Worm (Caenorhabditis elegans): Measurements from ENCODE around the gene F41F3.1.
A peak's percentile ranks its signal among the peaks of the same experiment; 100 is the strongest.

F41F3.1 gene

DNA sequence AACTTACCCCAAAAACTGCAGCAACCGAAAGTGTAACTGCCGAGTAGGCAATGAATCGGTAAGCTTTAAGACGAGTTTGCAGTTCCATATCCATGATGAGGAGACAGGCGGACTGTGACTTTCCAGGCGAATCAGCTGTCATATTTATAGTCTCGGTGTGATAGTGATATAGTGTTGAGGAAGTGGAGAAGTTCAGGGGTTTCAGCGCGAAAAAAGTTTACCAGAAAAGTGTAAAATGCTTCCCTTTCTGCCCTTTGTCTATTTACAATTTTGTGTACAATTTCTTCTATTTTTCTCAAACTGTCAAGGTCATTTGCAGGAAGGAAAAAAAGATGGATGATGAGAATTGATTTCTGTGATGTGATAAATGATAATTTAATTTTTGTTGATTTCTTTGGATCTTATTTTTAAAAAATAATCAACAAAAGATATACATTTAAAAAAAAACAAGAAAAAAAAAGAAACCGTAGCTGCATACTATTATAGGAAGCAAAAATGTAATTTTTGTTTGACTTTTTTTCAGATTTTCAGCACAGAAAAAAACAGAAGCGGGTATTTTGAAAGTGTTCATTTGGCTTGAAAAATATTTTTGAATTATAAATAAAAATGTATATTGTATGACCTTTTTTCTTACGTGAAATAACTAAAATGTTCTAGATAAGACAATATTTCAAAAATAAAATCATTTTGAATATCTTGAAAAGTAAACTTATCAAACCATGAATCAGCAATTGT lies at the start of gene F41F3.1, which contains the start of gene col-139:
TSS of gene F41F3.1 (plus strand) at position 685 of the 735 bp plus-strand sequence.
TSS of gene col-139 (minus strand) at position 101 of the 735 bp plus-strand sequence.
- TF ChIP-seq med-1 (GFP tag; optimal IDR thresholded peaks at IDR 0.05; ENCODE audit: insufficient read depth) (no peak), ztf-29 (GFP tag; IDR thresholded peaks at IDR 0.05) (no peak), T22C8.4 (GFP tag; IDR thresholded peaks at IDR 0.05) (no peak), ref-1 (GFP tag; conservative IDR thresholded peaks at IDR 0.05) (no peak), flt-1 (GFP tag; IDR thresholded peaks at IDR 0.05) (no peak), ztf-23 (GFP tag; IDR thresholded peaks at IDR 0.05) (no peak)

DNA sequence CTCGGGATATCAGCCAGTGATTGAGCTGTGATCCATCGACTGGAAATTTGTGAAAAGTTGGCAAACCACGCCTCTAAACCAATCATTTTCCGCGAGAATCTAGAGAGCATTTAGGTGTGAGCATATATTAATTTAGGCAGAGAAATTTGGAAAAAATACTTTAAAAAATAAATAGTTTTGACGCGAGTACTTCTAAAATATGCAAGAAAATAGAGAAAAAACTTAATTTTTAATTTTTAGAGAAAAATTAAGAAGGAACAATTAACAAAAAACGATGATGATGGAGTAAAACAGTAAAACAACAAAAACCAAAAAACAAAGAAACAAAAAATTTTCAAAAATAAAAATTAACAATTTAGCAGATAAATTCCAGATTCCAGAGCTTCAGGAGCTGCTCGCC lies 47.5 kb upstream of the F41F3.1 start, which contains the start of gene txt-6:
TSS of gene txt-6 (minus strand) at position 101 of the 400 bp plus-strand sequence.
- TF ChIP-seq klf-2 (GFP tag; conservative IDR thresholded peaks at IDR 0.05) (no peak), ztf-29 (GFP tag; IDR thresholded peaks at IDR 0.05) (no peak), ztf-23 (GFP tag; IDR thresholded peaks at IDR 0.05) (no peak), ref-1 (GFP tag; conservative IDR thresholded peaks at IDR 0.05) (no peak), T22C8.4 (GFP tag; IDR thresholded peaks at IDR 0.05) (no peak), med-1 (GFP tag; optimal IDR thresholded peaks at IDR 0.05; ENCODE audit: insufficient read depth) (no peak), flt-1 (GFP tag; IDR thresholded peaks at IDR 0.05) (no peak), cog-1 (tag; optimal IDR thresholded peaks at IDR 0.05) (no peak), tab-1 (GFP tag; IDR thresholded peaks at IDR 0.05) (no peak)

DNA sequence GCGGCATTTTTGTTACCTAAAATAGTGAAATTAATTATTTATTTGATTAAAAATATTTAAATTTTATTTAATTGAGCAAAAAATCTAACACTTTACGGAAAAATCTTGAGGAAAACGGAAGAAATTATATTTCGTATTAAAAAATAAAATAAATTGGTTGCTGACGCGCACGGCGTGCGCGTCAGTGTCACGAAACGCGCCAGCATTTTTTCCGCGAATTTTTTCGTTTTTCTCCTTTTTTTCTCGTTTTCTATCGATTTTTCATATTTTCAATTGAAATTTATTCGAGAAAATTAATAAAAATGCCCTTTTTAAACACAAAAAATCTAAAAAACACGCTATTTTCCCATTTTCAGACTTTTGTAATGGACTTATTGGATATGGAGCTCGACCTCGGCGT lies 38.6 kb upstream of the F41F3.1 start, which contains the start of the genes Y61A9LA.10 and F54D11.4:
TSS of gene Y61A9LA.10 (minus strand) at position 16 of the 400 bp plus-strand sequence.
TSS of gene F54D11.4 (plus strand) at position 350 of the 400 bp plus-strand sequence.
- TF ChIP-seq med-1 (GFP tag; optimal IDR thresholded peaks at IDR 0.05; ENCODE audit: insufficient read depth): no peak
- no peak for TF ChIP-seq tab-1 (GFP tag; IDR thresholded peaks at IDR 0.05)
- 0 out of 2 replicates have a peak, but pooled peaks have one; percentile 8 for TF ChIP-seq klf-2 (GFP tag; conservative IDR thresholded peaks at IDR 0.05)

- no peak for TF ChIP-seq tab-1 (GFP tag; IDR thresholded peaks at IDR 0.05)
- no peak for TF ChIP-seq med-1 (GFP tag; optimal IDR thresholded peaks at IDR 0.05; ENCODE audit: insufficient read depth)
- no peak for TF ChIP-seq klf-2 (GFP tag; conservative IDR thresholded peaks at IDR 0.05)
- no peak for TF ChIP-seq cog-1 (tag; optimal IDR thresholded peaks at IDR 0.05)
- no peak for TF ChIP-seq T22C8.4 (GFP tag; IDR thresholded peaks at IDR 0.05)
- TF ChIP-seq ref-1 (GFP tag; conservative IDR thresholded peaks at IDR 0.05): no peak
- no peak for TF ChIP-seq flt-1 (GFP tag; IDR thresholded peaks at IDR 0.05)
- TF ChIP-seq ztf-23 (GFP tag; IDR thresholded peaks at IDR 0.05): no peak
- no peak for TF ChIP-seq ztf-29 (GFP tag; IDR thresholded peaks at IDR 0.05)
These were observed 37.1 kb upstream of the F41F3.1 start, which contains the start of gene sumv-2 for ce11 chrV:4617260-4617659. Gene sumv-2 (plus strand): TSS chrV:4617560.

DNA sequence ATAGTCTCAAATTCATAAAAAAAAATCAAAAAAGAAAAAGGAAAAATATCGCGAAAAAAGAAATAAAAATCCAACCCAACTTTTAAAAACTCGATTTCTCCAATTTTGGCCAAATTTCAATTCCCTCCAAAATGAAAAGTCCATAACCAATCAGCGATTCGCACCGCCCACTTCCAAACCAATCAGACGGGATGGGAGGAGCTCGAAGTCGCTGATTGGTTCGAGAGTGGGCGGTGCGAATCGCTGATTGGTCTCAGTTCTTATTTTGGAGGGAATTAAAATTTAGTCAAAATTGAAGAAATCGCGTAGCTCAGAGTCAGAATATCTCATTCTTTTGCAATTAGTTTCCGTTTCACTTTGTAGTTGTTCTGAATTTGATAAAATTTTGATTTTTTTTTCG lies 30.8 kb upstream of the F41F3.1 start:
- no peak for TF ChIP-seq flt-1 (GFP tag; IDR thresholded peaks at IDR 0.05)
- no peak for TF ChIP-seq T22C8.4 (GFP tag; IDR thresholded peaks at IDR 0.05)
- no peak for TF ChIP-seq klf-2 (GFP tag; conservative IDR thresholded peaks at IDR 0.05)
- no peak for TF ChIP-seq ztf-23 (GFP tag; IDR thresholded peaks at IDR 0.05)
- TF ChIP-seq tab-1 (GFP tag; IDR thresholded peaks at IDR 0.05): no peak
- TF ChIP-seq cog-1 (tag; optimal IDR thresholded peaks at IDR 0.05): no peak
- no peak for TF ChIP-seq ztf-29 (GFP tag; IDR thresholded peaks at IDR 0.05)
- no peak for TF ChIP-seq med-1 (GFP tag; optimal IDR thresholded peaks at IDR 0.05; ENCODE audit: insufficient read depth)
- no peak for TF ChIP-seq ref-1 (GFP tag; conservative IDR thresholded peaks at IDR 0.05)

ce11 chrV:4624717-4625116 lies 29.6 kb upstream of the F41F3.1 start:
- TF ChIP-seq ref-1 (GFP tag; conservative IDR thresholded peaks at IDR 0.05) (no peak), T22C8.4 (GFP tag; IDR thresholded peaks at IDR 0.05) (no peak), klf-2 (GFP tag; conservative IDR thresholded peaks at IDR 0.05) (no peak), ztf-29 (GFP tag; IDR thresholded peaks at IDR 0.05) (no peak), med-1 (GFP tag; optimal IDR thresholded peaks at IDR 0.05; ENCODE audit: insufficient read depth) (no peak), tab-1 (GFP tag; IDR thresholded peaks at IDR 0.05) (no peak), ztf-23 (GFP tag; IDR thresholded peaks at IDR 0.05) (no peak), flt-1 (GFP tag; IDR thresholded peaks at IDR 0.05) (no peak), cog-1 (tag; optimal IDR thresholded peaks at IDR 0.05) (no peak)

DNA sequence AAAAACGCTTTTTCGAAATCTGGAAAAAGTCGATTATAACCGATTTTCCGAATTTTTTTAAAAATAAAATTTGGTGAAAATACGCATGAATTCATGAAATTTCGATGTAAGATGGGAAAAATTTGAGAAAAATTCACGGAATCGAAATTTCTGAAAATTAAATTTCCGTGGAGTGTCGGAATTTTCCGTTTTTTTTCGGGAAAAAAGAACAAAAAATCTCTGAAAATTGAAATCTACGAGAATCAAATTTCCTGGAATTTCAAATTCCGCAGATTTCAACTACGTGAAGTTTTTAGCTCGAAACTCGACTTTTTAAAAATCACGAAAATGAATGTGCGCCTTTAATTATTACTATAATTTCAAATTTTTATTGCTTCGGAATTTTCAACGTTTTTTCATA lies 28.0 kb upstream of the F41F3.1 start:
- TF ChIP-seq cog-1 (tag; optimal IDR thresholded peaks at IDR 0.05) (no peak), ztf-23 (GFP tag; IDR thresholded peaks at IDR 0.05) (no peak), klf-2 (GFP tag; conservative IDR thresholded peaks at IDR 0.05) (no peak), ztf-29 (GFP tag; IDR thresholded peaks at IDR 0.05) (no peak), tab-1 (GFP tag; IDR thresholded peaks at IDR 0.05) (no peak), ref-1 (GFP tag; conservative IDR thresholded peaks at IDR 0.05) (no peak), med-1 (GFP tag; optimal IDR thresholded peaks at IDR 0.05; ENCODE audit: insufficient read depth) (no peak), T22C8.4 (GFP tag; IDR thresholded peaks at IDR 0.05) (no peak), flt-1 (GFP tag; IDR thresholded peaks at IDR 0.05) (no peak)

ce11 chrV:4628517-4628930 lies 25.8 kb upstream of the F41F3.1 start, which contains the start of gene pmt-2:
Gene pmt-2 (plus strand): TSS chrV:4628580.
- TF ChIP-seq T22C8.4 (GFP tag; IDR thresholded peaks at IDR 0.05) (no peak), klf-2 (GFP tag; conservative IDR thresholded peaks at IDR 0.05) (no peak), flt-1 (GFP tag; IDR thresholded peaks at IDR 0.05) (no peak), ref-1 (GFP tag; conservative IDR thresholded peaks at IDR 0.05) (no peak), ztf-23 (GFP tag; IDR thresholded peaks at IDR 0.05) (no peak), med-1 (GFP tag; optimal IDR thresholded peaks at IDR 0.05; ENCODE audit: insufficient read depth) (no peak), cog-1 (tag; optimal IDR thresholded peaks at IDR 0.05) (no peak), ztf-29 (GFP tag; IDR thresholded peaks at IDR 0.05) (no peak), tab-1 (GFP tag; IDR thresholded peaks at IDR 0.05) (no peak)

DNA sequence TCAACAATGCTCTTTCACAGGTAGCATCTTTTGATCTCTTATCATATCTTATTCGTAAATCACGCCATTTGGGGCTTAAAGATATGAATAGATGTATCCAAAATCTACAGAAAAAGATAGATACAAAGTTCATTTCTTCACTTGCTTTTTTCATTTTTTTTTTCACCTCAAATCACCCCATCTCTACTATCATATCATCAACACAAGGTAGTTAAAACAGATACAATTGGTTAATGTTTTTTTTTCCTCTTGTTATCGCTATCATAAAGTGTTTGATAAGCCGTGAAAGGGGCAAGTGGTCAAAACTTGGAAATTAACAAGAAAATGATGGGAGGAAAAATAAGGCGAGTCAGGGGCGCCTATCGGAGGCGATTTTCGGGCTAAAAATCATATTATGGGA lies 24.1 kb upstream of the F41F3.1 start:
- TF ChIP-seq ztf-29 (GFP tag; IDR thresholded peaks at IDR 0.05) (no peak), cog-1 (tag; optimal IDR thresholded peaks at IDR 0.05) (no peak), ref-1 (GFP tag; conservative IDR thresholded peaks at IDR 0.05) (no peak), med-1 (GFP tag; optimal IDR thresholded peaks at IDR 0.05; ENCODE audit: insufficient read depth) (no peak), klf-2 (GFP tag; conservative IDR thresholded peaks at IDR 0.05) (no peak), tab-1 (GFP tag; IDR thresholded peaks at IDR 0.05) (no peak), T22C8.4 (GFP tag; IDR thresholded peaks at IDR 0.05) (no peak), flt-1 (GFP tag; IDR thresholded peaks at IDR 0.05) (no peak), ztf-23 (GFP tag; IDR thresholded peaks at IDR 0.05) (no peak)
